Fruit fly (Drosophila melanogaster) whole organism, embryonic: Measurements from ENCODE around the gene Syx5.

ENCODE experiments used
- ATbp ChIP-seq: fragments of 200-800 bp; sonication (Bioruptor generic); optimal IDR thresholded peaks from 2 replicates; lab custom pipeline; 2017; ENCODE audit warnings: missing biosample characterization, mild to moderate bottlenecking, missing genetic modification characterization, missing genetic modification reagents
- CG10267 ChIP-seq: fragments of 200-800 bp; sonication (Bioruptor generic); optimal IDR thresholded peaks from 2 replicates; lab custom pipeline; 2018; ENCODE audit warnings: missing biosample characterization, mild to moderate bottlenecking, missing genetic modification characterization, moderate library complexity
- CG10321 ChIP-seq: fragments of 200-800 bp; sonication (Bioruptor generic); IDR thresholded peaks from 2 replicates; pipeline ENCODE4 v1.3.6; 2022; ENCODE audit warnings: missing biosample characterization, missing genetic modification characterization
- CG10431 ChIP-seq: fragments of 200-800 bp; sonication (Bioruptor generic); optimal IDR thresholded peaks from 3 replicates; lab custom pipeline; 2018; ENCODE audit warnings: missing biosample characterization, mild to moderate bottlenecking, missing genetic modification characterization
- CG11504 ChIP-seq: fragments of 200-800 bp; sonication (Bioruptor generic); optimal IDR thresholded peaks from 3 replicates; lab custom pipeline; 2019; ENCODE audit warnings: missing biosample characterization, mild to moderate bottlenecking, missing genetic modification characterization, moderate library complexity
- CG11696 ChIP-seq: fragments of 200-800 bp; sonication (Bioruptor generic); IDR thresholded peaks from 2 replicates; pipeline ENCODE4 v1.3.6; 2022; ENCODE audit warnings: missing biosample characterization, missing genetic modification characterization
- CG12104 ChIP-seq: fragments of 200-800 bp; sonication (Bioruptor generic); optimal IDR thresholded peaks from 3 replicates; lab custom pipeline; 2016; ENCODE audit warnings: missing biosample characterization, missing genetic modification characterization
- CG32767 ChIP-seq: fragments of 200-800 bp; sonication (Bioruptor generic); IDR thresholded peaks from 2 replicates; pipeline ENCODE4 v1.3.6; 2022; ENCODE audit warnings: missing biosample characterization, missing genetic modification characterization
- CG3281 ChIP-seq: fragments of 200-800 bp; sonication (Bioruptor generic); optimal IDR thresholded peaks from 3 replicates; lab custom pipeline; 2017; ENCODE audit warnings: missing biosample characterization, mild to moderate bottlenecking, missing genetic modification characterization
- CG34224 ChIP-seq: fragments of 200-800 bp; sonication (Bioruptor generic); IDR thresholded peaks from 3 replicates; pipeline ENCODE4 v1.3.6; 2022; ENCODE audit warnings: missing biosample characterization, missing genetic modification characterization; ENCODE audit not compliant: partially characterized antibody
- CG6765 ChIP-seq: fragments of 200-800 bp; sonication (Bioruptor generic); optimal IDR thresholded peaks from 3 replicates; lab custom pipeline; 2017; ENCODE audit warnings: missing biosample characterization, mild to moderate bottlenecking, missing genetic modification characterization
- CG7987 ChIP-seq: fragments of 200-800 bp; sonication (Bioruptor generic); optimal IDR thresholded peaks from 2 replicates; lab custom pipeline; 2018; ENCODE audit warnings: missing biosample characterization, mild to moderate bottlenecking, missing genetic modification characterization, moderate library complexity
- Dfd ChIP-seq, 2 experiments: fragments of >200 bp; optimal IDR thresholded peaks; 2 replicates each; lab custom pipeline; 2017; ENCODE audit warnings: missing biosample characterization in 2 of 2, missing genetic modification characterization in 2 of 2
- E2f1 ChIP-seq: fragments of 200-800 bp; sonication (Bioruptor generic); IDR thresholded peaks from 2 replicates; pipeline ENCODE4 v1.3.6; 2022; ENCODE audit warnings: missing biosample characterization, missing genetic modification characterization
- NK7.1 ChIP-seq: fragments of 200-800 bp; sonication (Bioruptor generic); optimal IDR thresholded peaks from 3 replicates; lab custom pipeline; 2016; ENCODE audit warnings: missing biosample characterization, missing genetic modification characterization
- Nf-YC ChIP-seq: fragments of 200-800 bp; optimal IDR thresholded peaks from 3 replicates; lab custom pipeline; 2019; ENCODE audit warnings: missing biosample characterization, mild to moderate bottlenecking, missing genetic modification characterization, moderate library complexity
- Oaz ChIP-seq: fragments of 200-800 bp; sonication (Bioruptor generic); IDR thresholded peaks from 2 replicates; pipeline ENCODE4 v1.3.6; 2022; ENCODE audit warnings: missing biosample characterization, missing genetic modification characterization
- Optix ChIP-seq: fragments of 200-800 bp; sonication (Bioruptor generic); IDR thresholded peaks from 3 replicates; pipeline ENCODE4 v1.3.6; 2022; ENCODE audit warnings: missing biosample characterization, missing genetic modification characterization
- Rfx ChIP-seq: fragments of 200-800 bp; sonication (Bioruptor generic); IDR thresholded peaks from 2 replicates; pipeline ENCODE4 v1.3.6; 2022; ENCODE audit warnings: missing biosample characterization, missing genetic modification characterization
- Trl ChIP-seq, 3 experiments: fragments of >200 bp in 2 of 3; fragments of 200-800 bp in 1 of 3; sonication (Bioruptor generic) in 1 of 3; optimal IDR thresholded peaks; 2 replicates in 1 of 3; 3 replicates in 2 of 3; lab custom pipeline; 2016 to 2017; ENCODE audit warnings: missing biosample characterization in 1 of 3, missing genetic modification characterization in 1 of 3
- Xbp1 ChIP-seq: fragments of 200-800 bp; sonication (Bioruptor generic); optimal IDR thresholded peaks from 3 replicates; lab custom pipeline; 2016; ENCODE audit warnings: missing biosample characterization, mild to moderate bottlenecking, missing genetic modification characterization
- YL-1 ChIP-seq: fragments of 200-800 bp; sonication (Bioruptor generic); optimal IDR thresholded peaks from 3 replicates; lab custom pipeline; 2017; ENCODE audit warnings: missing biosample characterization, mild to moderate bottlenecking, missing genetic modification characterization
- ap ChIP-seq: fragments of 200-800 bp; sonication (Bioruptor generic); IDR thresholded peaks from 2 replicates; pipeline ENCODE4 v1.3.6; 2022; ENCODE audit warnings: missing biosample characterization, missing genetic modification characterization
- cg ChIP-seq: fragments of 200-800 bp; sonication (Bioruptor generic); optimal IDR thresholded peaks from 3 replicates; lab custom pipeline; 2019; ENCODE audit warnings: missing biosample characterization, mild to moderate bottlenecking, missing genetic modification characterization, moderate library complexity
- chif ChIP-seq, 2 experiments: fragments of 200-800 bp; sonication (Bioruptor generic); optimal IDR thresholded peaks; 3 replicates each; lab custom pipeline; 2016; ENCODE audit warnings: missing biosample characterization in 2 of 2, missing genetic modification characterization in 2 of 2
- chinmo ChIP-seq: fragments of 200-800 bp; sonication (Bioruptor generic); IDR thresholded peaks from 4 replicates; pipeline ENCODE4 v1.3.6; 2022; ENCODE audit warnings: missing biosample characterization, missing genetic modification characterization; ENCODE audit not compliant: partially characterized antibody
- chm ChIP-seq: fragments of 200-800 bp; sonication (Bioruptor generic); IDR thresholded peaks from 2 replicates; pipeline ENCODE4 v1.3.6; 2022; ENCODE audit warnings: missing biosample characterization, missing genetic modification characterization
- ci ChIP-seq: fragments of 200-800 bp; sonication (Bioruptor generic); IDR thresholded peaks from 3 replicates; pipeline ENCODE4 v1.3.6; 2022; ENCODE audit warnings: missing biosample characterization, missing genetic modification characterization
- corto ChIP-seq: fragments of 200-800 bp; sonication (Bioruptor generic); optimal IDR thresholded peaks from 2 replicates; lab custom pipeline; 2016; ENCODE audit warnings: missing biosample characterization, mild to moderate bottlenecking, missing genetic modification characterization, moderate library complexity
- croc ChIP-seq: fragments of 200-800 bp; sonication (Bioruptor generic); conservative IDR thresholded peaks from 3 replicates; pipeline ENCODE4 v1.3.6; 2022; ENCODE audit warnings: missing biosample characterization, missing genetic modification characterization
- crol ChIP-seq: fragments of 200-800 bp; sonication (Bioruptor generic); IDR thresholded peaks from 2 replicates; pipeline ENCODE4 v1.3.6; 2022; ENCODE audit warnings: missing biosample characterization, missing genetic modification characterization
- insv ChIP-seq, 2 experiments: fragments of 200-800 bp; sonication (Bioruptor generic); optimal IDR thresholded peaks; 3 replicates each; lab custom pipeline; 2016 to 2018; ENCODE audit warnings: missing biosample characterization in 2 of 2, missing genetic modification characterization in 2 of 2
- kah ChIP-seq: fragments of 200-800 bp; sonication (Bioruptor generic); optimal IDR thresholded peaks from 2 replicates; lab custom pipeline; 2018; ENCODE audit warnings: missing biosample characterization, mild to moderate bottlenecking, missing genetic modification characterization
- kni ChIP-seq: fragments of 200-800 bp; sonication (Bioruptor generic); optimal IDR thresholded peaks from 3 replicates; lab custom pipeline; 2017; ENCODE audit warnings: mild to moderate bottlenecking, missing biosample characterization, missing genetic modification reagents, missing genetic modification characterization
- lbe ChIP-seq: fragments of 200-800 bp; sonication (Bioruptor generic); optimal IDR thresholded peaks from 2 replicates; lab custom pipeline; 2016; ENCODE audit warnings: missing biosample characterization, mild to moderate bottlenecking, missing genetic modification characterization
- mirr ChIP-seq: fragments of 200-800 bp; sonication (Bioruptor generic); optimal IDR thresholded peaks from 3 replicates; lab custom pipeline; 2018; ENCODE audit warnings: missing biosample characterization, mild to moderate bottlenecking, missing genetic modification characterization
- oc ChIP-seq: fragments of 200-800 bp; sonication (Bioruptor generic); optimal IDR thresholded peaks from 2 replicates; lab custom pipeline; 2018; ENCODE audit warnings: missing biosample characterization, mild to moderate bottlenecking, missing genetic modification characterization, moderate library complexity
- phol ChIP-seq: fragments of 200-800 bp; sonication (Bioruptor generic); optimal IDR thresholded peaks from 3 replicates; lab custom pipeline; 2018; ENCODE audit warnings: missing biosample characterization, mild to moderate bottlenecking, missing genetic modification characterization, moderate library complexity
- ranshi ChIP-seq: fragments of 200-800 bp; sonication (Bioruptor generic); IDR thresholded peaks from 2 replicates; pipeline ENCODE4 v1.3.6; 2022; ENCODE audit warnings: missing biosample characterization, missing genetic modification characterization
- row ChIP-seq: fragments of 200-800 bp; sonication (Bioruptor generic); IDR thresholded peaks from 3 replicates; pipeline ENCODE4 v1.3.6; 2022; ENCODE audit warnings: missing biosample characterization, missing genetic modification characterization
- scrt ChIP-seq: fragments of 200-800 bp; sonication (Bioruptor generic); optimal IDR thresholded peaks from 2 replicates; lab custom pipeline; 2018; ENCODE audit warnings: missing biosample characterization, mild to moderate bottlenecking, missing genetic modification characterization, moderate library complexity
- seq ChIP-seq: fragments of 200-800 bp; sonication (Bioruptor generic); IDR thresholded peaks from 2 replicates; pipeline ENCODE4 v1.3.6; 2022; ENCODE audit warnings: missing biosample characterization, missing genetic modification characterization
- sim ChIP-seq: fragments of 200-800 bp; sonication (Bioruptor generic); IDR thresholded peaks from 2 replicates; pipeline ENCODE4 v1.3.6; 2022; ENCODE audit warnings: missing biosample characterization, missing genetic modification characterization
- so ChIP-seq: fragments of 200-800 bp; sonication (Bioruptor generic); IDR thresholded peaks from 3 replicates; pipeline ENCODE4 v1.3.6; 2022; ENCODE audit warnings: missing biosample characterization, missing genetic modification characterization
- sr ChIP-seq: fragments of 200-800 bp; sonication (Bioruptor generic); IDR thresholded peaks from 3 replicates; pipeline ENCODE4 v1.3.6; 2022; ENCODE audit warnings: missing biosample characterization, missing genetic modification characterization
- tup ChIP-seq: fragments of 200-800 bp; sonication (Bioruptor generic); optimal IDR thresholded peaks from 2 replicates; lab custom pipeline; 2016; ENCODE audit warnings: missing biosample characterization, mild to moderate bottlenecking, missing genetic modification characterization, moderate library complexity
- vvl ChIP-seq: fragments of 200-800 bp; sonication (Bioruptor generic); IDR thresholded peaks from 2 replicates; pipeline ENCODE4 v1.3.6; 2022; ENCODE audit warnings: missing biosample characterization, missing genetic modification characterization
- wdn ChIP-seq: fragments of 200-800 bp; sonication (Bioruptor generic); IDR thresholded peaks from 2 replicates; pipeline ENCODE4 v1.3.6; 2022; ENCODE audit warnings: missing biosample characterization, missing genetic modification characterization
- zen2 ChIP-seq: fragments of 200-800 bp; sonication (Bioruptor generic); IDR thresholded peaks from 3 replicates; pipeline ENCODE4 v1.3.6; 2022; ENCODE audit warnings: missing biosample characterization, missing genetic modification characterization; ENCODE audit not compliant: partially characterized antibody

The Syx5 gene

dm6 chr2L:16324833-16325232 lies 17.7 kb downstream of the Syx5 start (continued):
- TF ChIP-seq kah (GFP tag; lab: Kevin White, UChicago) (peak; percentile 98), YL-1 (GFP tag; lab: Kevin White, UChicago) (peak; percentile 33), E2f1 (GFP tag; lab: Robert Waterston, UW) (peak; percentile 63; the same call in 1 of the 2 replicates), sr (GFP tag; lab: Robert Waterston, UW) (0 out of 3 replicates have a peak, but pooled peaks have one; percentile 8), Xbp1 (GFP tag; lab: Kevin White, UChicago) (no peak), Optix (GFP tag; lab: Robert Waterston, UW) (no peak), CG11504 (tag; lab: Kevin White, UChicago) (peak; percentile 11), lbe (GFP tag; lab: Kevin White, UChicago) (peak; percentile 59), kni (GFP tag; lab: Kevin White, UChicago) (no peak), crol (GFP tag; lab: Robert Waterston, UW) (peak; percentile 93), mirr (GFP tag; lab: Kevin White, UChicago) (peak; percentile 1), NK7.1 (GFP tag; lab: Kevin White, UChicago) (no peak), scrt (GFP tag; lab: Kevin White, UChicago) (peak; percentile 82), Oaz (no peak), corto (GFP tag; lab: Kevin White, UChicago) (peak; percentile 62), Trl (optimal IDR thresholded peaks at IDR 0.05; lab: Kevin White, UChicago) (peak in 1 of 2 experiments; percentile 12), Trl (GFP tag; optimal IDR thresholded peaks at IDR 0.05; lab: Kevin White, UChicago) (no peak), CG10431 (GFP tag; lab: Kevin White, UChicago) (peak; percentile 15), CG3281 (no peak), CG7987 (GFP tag; lab: Kevin White, UChicago) (peak; percentile 16), chm (peak; percentile 43; the same call in 1 of the 2 replicates), CG12104 (GFP tag; lab: Kevin White, UChicago) (no peak), sim (GFP tag; lab: Robert Waterston, UW) (no peak), tup (peak; percentile 4), croc (GFP tag; lab: Robert Waterston, UW) (no peak), phol (tag; lab: Kevin White, UChicago) (peak; percentile 11), ranshi (GFP tag; lab: Robert Waterston, UW) (0 out of 2 replicates have a peak, but pooled peaks have one; percentile 10), ap (GFP tag; lab: Robert Waterston, UW) (no peak), CG11696 (0 out of 2 replicates have a peak, but pooled peaks have one; percentile 28), wdn (GFP tag; lab: Robert Waterston, UW) (no peak), CG6765 (GFP tag; lab: Kevin White, UChicago) (peak; percentile 9), oc (peak; percentile 19), chif (GFP tag; optimal IDR thresholded peaks at IDR 0.05; lab: Kevin White, UChicago) (no peak), so (GFP tag; lab: Robert Waterston, UW) (0 out of 3 replicates have a peak, but pooled peaks have one; percentile 25), Dfd (GFP tag; optimal IDR thresholded peaks at IDR 0.05; lab: Kevin White, UChicago) (no peak), ci (GFP tag; lab: Robert Waterston, UW) (peak; percentile 72; the same call in 2 of the 3 replicates), Nf-YC (tag; lab: Kevin White, UChicago) (no peak), chinmo (GFP tag; lab: Robert Waterston, UW) (peak; percentile 65; the same call in 3 of the 4 replicates), zen2 (GFP tag; lab: Robert Waterston, UW) (no peak), CG32767 (GFP tag; lab: Robert Waterston, UW) (0 out of 2 replicates have a peak, but pooled peaks have one; percentile 30), insv (GFP tag; optimal IDR thresholded peaks at IDR 0.05; lab: Kevin White, UChicago) (no peak), row (GFP tag; lab: Robert Waterston, UW) (peak; percentile 11; the same call in 1 of the 3 replicates), cg (GFP tag; lab: Kevin White, UChicago) (peak; percentile 83), CG10321 (GFP tag; lab: Robert Waterston, UW) (peak; percentile 94), CG34224 (no peak), vvl (GFP tag; lab: Robert Waterston, UW) (peak; percentile 24; the same call in 1 of the 2 replicates), ATbp (GFP tag; lab: Kevin White, UChicago) (peak; percentile 5), Rfx (0 out of 2 replicates have a peak, but pooled peaks have one; percentile 27), seq (GFP tag; lab: Robert Waterston, UW) (peak; percentile 29; the same call in 1 of the 2 replicates), CG10267 (tag; lab: Kevin White, UChicago) (peak; percentile 83)
